Worm (Caenorhabditis elegans) whole organism, L2 larva: ENCODE results near the gene wrt-10.

Source experiments
- F13H6.1 ChIP-seq: sonication (generic microtip); optimal IDR thresholded peaks from 2 replicates; lab custom pipeline; 2016; ENCODE audit warnings: missing genetic modification characterization, missing compliant biosample characterization
- Y55F3AM.14 ChIP-seq: fragments of 200-800 bp; sonication (Bioruptor generic); optimal IDR thresholded peaks from 2 replicates; lab custom pipeline; 2018; ENCODE audit warnings: mild to moderate bottlenecking, missing genetic modification characterization, missing compliant biosample characterization
- ZK546.5 ChIP-seq: sonication (generic microtip); optimal IDR thresholded peaks from 2 replicates; lab custom pipeline; 2017; ENCODE audit warnings: missing biosample characterization, missing genetic modification characterization
- aly-2 ChIP-seq: fragments of 150-350 bp; optimal IDR thresholded peaks from 2 replicates; lab custom pipeline; 2014; ENCODE audit warnings: missing biosample characterization, missing genetic modification characterization
- ama-1 ChIP-seq: fragments of 150-350 bp; optimal IDR thresholded peaks from 2 replicates; lab custom pipeline; 2018; ENCODE audit warnings: inconsistent platforms
- blmp-1 ChIP-seq: sonication (generic microtip); optimal IDR thresholded peaks from 2 replicates; lab custom pipeline; 2017; ENCODE audit warnings: missing genetic modification characterization, mild to moderate bottlenecking, missing compliant biosample characterization, antibody characterized with exemption, moderate library complexity; ENCODE audit not compliant: insufficient read depth
- ceh-16 ChIP-seq: fragments of 150-350 bp; optimal IDR thresholded peaks from 2 replicates; lab custom pipeline; 2014; ENCODE audit warnings: missing biosample characterization, missing genetic modification characterization
- crh-2 ChIP-seq: sonication (generic microtip); optimal IDR thresholded peaks from 2 replicates; lab custom pipeline; 2017; ENCODE audit warnings: missing biosample characterization, missing genetic modification characterization
- egl-27 ChIP-seq: sonication (generic microtip); optimal IDR thresholded peaks from 3 replicates; lab custom pipeline; 2017; ENCODE audit warnings: missing biosample characterization, missing genetic modification reagents, missing genetic modification characterization
- elt-1 ChIP-seq: fragments of 150-350 bp; optimal IDR thresholded peaks from 2 replicates; lab custom pipeline; 2014; ENCODE audit warnings: missing biosample characterization, missing genetic modification characterization
- elt-3 ChIP-seq: sonication (generic microtip); optimal IDR thresholded peaks from 2 replicates; lab custom pipeline; 2017; ENCODE audit warnings: missing biosample characterization, missing genetic modification characterization
- fos-1 ChIP-seq: fragments of 150-350 bp; optimal IDR thresholded peaks from 2 replicates; lab custom pipeline; 2014; ENCODE audit warnings: missing biosample characterization, missing genetic modification characterization
- gmeb-1 ChIP-seq: fragments of 150-350 bp; optimal IDR thresholded peaks from 2 replicates; lab custom pipeline; 2014; ENCODE audit warnings: missing biosample characterization, missing genetic modification characterization
- lin-39 ChIP-seq: fragments of 150-350 bp; optimal IDR thresholded peaks from 2 replicates; lab custom pipeline; 2014; ENCODE audit warnings: missing biosample characterization, missing genetic modification reagents, missing genetic modification characterization
- lsy-2 ChIP-seq, 2 experiments: fragments of 150-350 bp in 1 of 2; sonication (generic microtip) in 1 of 2; optimal IDR thresholded peaks; 2 replicates each; lab custom pipeline; 2014 to 2017; ENCODE audit warnings: missing biosample characterization in 2 of 2, missing genetic modification characterization in 2 of 2
- mab-5 ChIP-seq: fragments of 150-350 bp; optimal IDR thresholded peaks from 2 replicates; lab custom pipeline; 2014; ENCODE audit warnings: missing biosample characterization, missing genetic modification characterization
- mdl-1 ChIP-seq, 2 experiments: fragments of 150-350 bp in 1 of 2; sonication (generic microtip) in 1 of 2; optimal IDR thresholded peaks; 2 replicates each; lab custom pipeline; 2017; ENCODE audit warnings: missing biosample characterization in 2 of 2, missing genetic modification characterization in 2 of 2
- nhr-10 ChIP-seq: sonication (generic microtip); optimal IDR thresholded peaks from 2 replicates; lab custom pipeline; 2017; ENCODE audit warnings: missing biosample characterization, missing genetic modification characterization
- nhr-11 ChIP-seq: fragments of 150-350 bp; optimal IDR thresholded peaks from 2 replicates; lab custom pipeline; 2014; ENCODE audit warnings: missing biosample characterization, missing genetic modification characterization
- nhr-12 ChIP-seq: fragments of 150-350 bp; optimal IDR thresholded peaks from 2 replicates; lab custom pipeline; 2014; ENCODE audit warnings: missing biosample characterization, missing genetic modification characterization
- nhr-129 ChIP-seq: fragments of 150-350 bp; optimal IDR thresholded peaks from 2 replicates; lab custom pipeline; 2014; ENCODE audit warnings: missing biosample characterization, missing genetic modification characterization
- nhr-21 ChIP-seq: fragments of 150-350 bp; optimal IDR thresholded peaks from 2 replicates; lab custom pipeline; 2014; ENCODE audit warnings: missing biosample characterization, missing genetic modification characterization
- nhr-23 ChIP-seq: fragments of 150-350 bp; optimal IDR thresholded peaks from 2 replicates; lab custom pipeline; 2014; ENCODE audit warnings: missing biosample characterization, missing genetic modification reagents, missing genetic modification characterization
- nhr-237 ChIP-seq: fragments of 150-350 bp; optimal IDR thresholded peaks from 2 replicates; lab custom pipeline; 2014; ENCODE audit warnings: missing biosample characterization, missing genetic modification characterization
- nhr-25 ChIP-seq: fragments of 150-350 bp; sonication (generic microtip); optimal IDR thresholded peaks from 3 replicates; lab custom pipeline; 2014; ENCODE audit warnings: missing biosample characterization, missing genetic modification characterization
- nhr-6 ChIP-seq: fragments of 150-350 bp; optimal IDR thresholded peaks from 2 replicates; lab custom pipeline; 2014; ENCODE audit warnings: missing biosample characterization, missing genetic modification characterization
- sem-4 ChIP-seq: fragments of 150-350 bp; optimal IDR thresholded peaks from 2 replicates; lab custom pipeline; 2014; ENCODE audit warnings: missing biosample characterization, missing genetic modification reagents, missing genetic modification characterization
- skn-1 ChIP-seq: sonication (generic microtip); optimal IDR thresholded peaks from 2 replicates; lab custom pipeline; 2017; ENCODE audit warnings: missing biosample characterization, missing genetic modification characterization
- sma-3 ChIP-seq: sonication (generic microtip); optimal IDR thresholded peaks from 2 replicates; lab custom pipeline; 2016; ENCODE audit warnings: missing genetic modification reagents, missing genetic modification characterization, missing compliant biosample characterization
- sma-9 ChIP-seq, 2 experiments: fragments of 150-350 bp in 1 of 2; sonication (generic microtip) in 1 of 2; optimal IDR thresholded peaks; 2 replicates each; lab custom pipeline; 2014 to 2016; ENCODE audit warnings: missing genetic modification characterization in 2 of 2, mild to moderate bottlenecking in 1 of 2, missing biosample characterization in 1 of 2, missing compliant biosample characterization in 1 of 2, missing genetic modification reagents in 1 of 2, moderate library complexity in 1 of 2
- snpc-4 ChIP-seq: fragments of 150-350 bp; optimal IDR thresholded peaks from 2 replicates; lab custom pipeline; 2014; ENCODE audit warnings: missing biosample characterization, missing genetic modification characterization
- unc-62 ChIP-seq: fragments of 150-350 bp; optimal IDR thresholded peaks from 2 replicates; lab custom pipeline; 2014; ENCODE audit warnings: missing biosample characterization, missing genetic modification reagents, missing genetic modification characterization
- ztf-11 ChIP-seq: sonication (generic microtip); optimal IDR thresholded peaks from 2 replicates; lab custom pipeline; 2017; ENCODE audit warnings: missing biosample characterization, missing genetic modification characterization

The wrt-10 gene

ce11 chrII:7560844-7561243, 26.5 kb upstream of the wrt-10 start:
- TF ChIP-seq nhr-6 (tag; lab: Kevin White, UChicago) = no peak
- TF ChIP-seq nhr-12 (tag; lab: Kevin White, UChicago) = no peak
- no peak for TF ChIP-seq unc-62 (GFP tag; lab: Kevin White, UChicago)
- no peak for TF ChIP-seq gmeb-1 (tag; lab: Kevin White, UChicago)
- TF ChIP-seq nhr-23 = no peak
- no peak for TF ChIP-seq Y55F3AM.14 (GFP tag; lab: Kevin White, UChicago)
- TF ChIP-seq, all 48 proteins: peak for 0

ce11 chrII:7558864-7559263, 24.5 kb upstream of the wrt-10 start:
- no peak for TF ChIP-seq nhr-12 (tag; lab: Kevin White, UChicago)
- no peak for TF ChIP-seq sem-4 (tag; lab: Kevin White, UChicago)
- TF ChIP-seq aly-2 (tag; lab: Kevin White, UChicago) = no peak
- TF ChIP-seq snpc-4 (tag; lab: Kevin White, UChicago) = no peak
- TF ChIP-seq mdl-1 (tag; optimal IDR thresholded peaks at IDR 0.05; lab: Kevin White, UChicago) = no peak
- no peak for TF ChIP-seq skn-1 (tag; lab: Kevin White, UChicago)
- TF ChIP-seq ceh-16 = no peak
- TF ChIP-seq blmp-1 (tag; lab: Kevin White, UChicago) = no peak
- TF ChIP-seq unc-62 (GFP tag; lab: Kevin White, UChicago) = no peak
- TF ChIP-seq ama-1 (lab: Kevin White, UChicago) = no peak
- TF ChIP-seq nhr-10 (tag; lab: Kevin White, UChicago) = no peak
- TF ChIP-seq nhr-6 (tag; lab: Kevin White, UChicago) = no peak

ce11 chrII:7557981-7558380, 23.6 kb upstream of the wrt-10 start:
- TF ChIP-seq nhr-21 (tag; lab: Kevin White, UChicago) (no peak), nhr-25 (tag; lab: Kevin White, UChicago) (peak; percentile 6), mab-5 (tag; lab: Kevin White, UChicago) (no peak), fos-1 (tag; lab: Kevin White, UChicago) (peak; percentile 2), nhr-10 (tag; lab: Kevin White, UChicago) (no peak)

ce11 chrII:7555454-7555853, 21.1 kb upstream of the wrt-10 start, which contains the start of gene ZK1290.14:
Gene ZK1290.14, minus strand, starts transcription at chrII:7555592.
- TF ChIP-seq sem-4 (tag; lab: Kevin White, UChicago) = peak; percentile 51
- no peak for TF ChIP-seq ztf-11

- no peak for TF ChIP-seq nhr-237
- no peak for TF ChIP-seq nhr-10 (tag; lab: Kevin White, UChicago)
- TF ChIP-seq sma-9 (GFP tag; optimal IDR thresholded peaks at IDR 0.05; lab: Kevin White, UChicago) = peak; percentile 88
- TF ChIP-seq sma-9 (tag; optimal IDR thresholded peaks at IDR 0.05; lab: Kevin White, UChicago) = no peak
- TF ChIP-seq Y55F3AM.14 (GFP tag; lab: Kevin White, UChicago) = peak; percentile 6
- peak; percentile 14 for TF ChIP-seq nhr-25 (tag; lab: Kevin White, UChicago)
- TF ChIP-seq elt-3 = no peak
- peak in 1 of 2 experiments; percentile 6 for TF ChIP-seq lsy-2 (tag; optimal IDR thresholded peaks at IDR 0.05; lab: Kevin White, UChicago)
- TF ChIP-seq nhr-129 = peak; percentile 21
- TF ChIP-seq nhr-11 (tag; lab: Kevin White, UChicago) = no peak
- peak; percentile 16 for TF ChIP-seq nhr-21 (tag; lab: Kevin White, UChicago)
- peak; percentile 3 for TF ChIP-seq egl-27
- TF ChIP-seq elt-1 = no peak
- peak; percentile 82 for TF ChIP-seq sma-3 (GFP tag; lab: Kevin White, UChicago)
- peak; percentile 91 for TF ChIP-seq fos-1 (tag; lab: Kevin White, UChicago)
- no peak for TF ChIP-seq lin-39 (tag; lab: Kevin White, UChicago)
- no peak for TF ChIP-seq ZK546.5 (tag; lab: Kevin White, UChicago)
- TF ChIP-seq gmeb-1 (tag; lab: Kevin White, UChicago) = peak; percentile 50
- peak; percentile 60 for TF ChIP-seq F13H6.1
- peak; percentile 71 for TF ChIP-seq crh-2
- TF ChIP-seq, all 48 proteins: peak for 12
These were observed 20.4 kb upstream of the wrt-10 start for ce11 chrII:7554716-7555247.
